Worm (Caenorhabditis elegans) whole organism, L1 larva: ENCODE results near the gene C16A3.6.

Experiments
- ets-5 ChIP-seq: fragments of 200-800 bp; sonication (Bioruptor generic); IDR thresholded peaks from 2 replicates; pipeline ENCODE4 v1.3.6; 2022; ENCODE audit warnings: missing genetic modification characterization, missing compliant biosample characterization
- snpc-4 ChIP-seq: fragments of 150-350 bp; optimal IDR thresholded peaks from 2 replicates; lab custom pipeline; 2014; ENCODE audit warnings: missing biosample characterization, missing genetic modification characterization
- ztf-11 ChIP-seq, 2 experiments: sonication (generic microtip); optimal IDR thresholded peaks; 2 replicates each; lab custom pipeline; 2016 to 2017; ENCODE audit warnings: missing genetic modification characterization in 2 of 2, missing biosample characterization in 1 of 2, missing compliant biosample characterization in 1 of 2
- ztf-4 ChIP-seq: fragments of 150-350 bp; optimal IDR thresholded peaks from 2 replicates; lab custom pipeline; 2014; ENCODE audit warnings: missing biosample characterization, missing genetic modification characterization

ce11 chrIII:6389533-6389932 lies 10.5 kb downstream of the C16A3.6 start, which contains the start of gene C16A3.2:
- no peak for TF ChIP-seq ets-5 (GFP tag; lab: Robert Waterston, UW)
- no peak for TF ChIP-seq ztf-4 (tag; lab: Kevin White, UChicago)
- no peak for TF ChIP-seq snpc-4 (tag; lab: Kevin White, UChicago)
- no peak for TF ChIP-seq ztf-11 (tag; optimal IDR thresholded peaks at IDR 0.05; lab: Kevin White, UChicago)
